Worm (Caenorhabditis elegans) whole organism, midembryonic: Measurements from ENCODE around the gene dct-6.

Source experiments
- T22C8.4 ChIP-seq: fragments of 200-800 bp; sonication (Bioruptor generic); IDR thresholded peaks from 2 replicates; pipeline ENCODE4 v1.3.6; 2022; ENCODE audit warnings: missing genetic modification characterization, missing compliant biosample characterization
- cog-1 ChIP-seq: sonication (generic microtip); optimal IDR thresholded peaks from 2 replicates; lab custom pipeline; 2016; ENCODE audit warnings: missing genetic modification characterization, missing compliant biosample characterization
- flt-1 ChIP-seq: fragments of 200-800 bp; sonication (Bioruptor generic); IDR thresholded peaks from 2 replicates; pipeline ENCODE4 v1.3.6; 2022; ENCODE audit warnings: missing genetic modification characterization, missing compliant biosample characterization
- klf-2 ChIP-seq: fragments of 200-800 bp; sonication (Bioruptor generic); conservative IDR thresholded peaks from 2 replicates; pipeline ENCODE4 v1.3.6; 2022; ENCODE audit warnings: missing genetic modification reagents, missing genetic modification characterization, missing compliant biosample characterization
- med-1 ChIP-seq: sonication (generic microtip); optimal IDR thresholded peaks from 2 replicates; lab custom pipeline; 2017; ENCODE audit warnings: missing genetic modification characterization, mild to moderate bottlenecking, missing compliant biosample characterization, antibody characterized with exemption, missing genetic modification reagents; ENCODE audit not compliant: insufficient read depth
- ref-1 ChIP-seq: fragments of 200-800 bp; sonication (Bioruptor generic); conservative IDR thresholded peaks from 2 replicates; pipeline ENCODE4 v1.3.6; 2022; ENCODE audit warnings: missing genetic modification reagents, missing genetic modification characterization, missing compliant biosample characterization
- tab-1 ChIP-seq: fragments of 200-800 bp; sonication (Bioruptor generic); IDR thresholded peaks from 2 replicates; pipeline ENCODE4 v1.3.6; 2022; ENCODE audit warnings: missing genetic modification characterization, missing compliant biosample characterization
- ztf-23 ChIP-seq: fragments of 200-800 bp; sonication (Bioruptor generic); IDR thresholded peaks from 2 replicates; pipeline ENCODE4 v1.3.6; 2022; ENCODE audit warnings: missing genetic modification reagents, missing genetic modification characterization, missing compliant biosample characterization
- ztf-29 ChIP-seq: fragments of 200-800 bp; sonication (Bioruptor generic); IDR thresholded peaks from 2 replicates; pipeline ENCODE4 v1.3.6; 2022; ENCODE audit warnings: missing genetic modification reagents, missing genetic modification characterization, missing compliant biosample characterization

- no peak for TF ChIP-seq tab-1 (GFP tag; lab: Robert Waterston, UW)
- TF ChIP-seq cog-1 (tag; lab: Kevin White, UChicago): no peak
- TF ChIP-seq ref-1 (GFP tag; lab: Robert Waterston, UW): no peak
- no peak for TF ChIP-seq flt-1 (GFP tag; lab: Robert Waterston, UW)
- TF ChIP-seq ztf-29 (GFP tag; lab: Robert Waterston, UW): no peak
- no peak for TF ChIP-seq klf-2 (GFP tag; lab: Robert Waterston, UW)
- no peak for TF ChIP-seq med-1 (GFP tag; lab: Kevin White, UChicago)
- no peak for TF ChIP-seq T22C8.4 (GFP tag; lab: Robert Waterston, UW)
- no peak for TF ChIP-seq ztf-23 (GFP tag; lab: Robert Waterston, UW)
Observed at ce11 chrIII:5988461-5988860, 22.2 kb downstream of the dct-6 start.
